Fruit fly (Drosophila melanogaster) whole organism, embryonic: ENCODE measurements around the gene CG8065.

Source experiments
- Adf1 ChIP-seq: fragments of 200-800 bp; sonication (Bioruptor generic); IDR thresholded peaks from 2 replicates; pipeline ENCODE4 v1.3.6; 2022; ENCODE audit warnings: missing biosample characterization, missing genetic modification characterization
- Blimp-1 ChIP-seq: fragments of 200-800 bp; sonication (Bioruptor generic); optimal IDR thresholded peaks from 3 replicates; lab custom pipeline; 2018; ENCODE audit warnings: missing biosample characterization, missing genetic modification characterization, mild to moderate bottlenecking, moderate library complexity, missing genetic modification reagents
- CG10959 ChIP-seq: fragments of 200-800 bp; sonication (Bioruptor generic); IDR thresholded peaks from 2 replicates; pipeline ENCODE4 v1.3.6; 2022; ENCODE audit warnings: missing biosample characterization, missing genetic modification characterization
- CG12744 ChIP-seq: fragments of 200-800 bp; sonication (Bioruptor generic); optimal IDR thresholded peaks from 2 replicates; lab custom pipeline; 2016; ENCODE audit warnings: missing biosample characterization, missing genetic modification characterization
- CG14667 ChIP-seq: fragments of 200-800 bp; sonication (Bioruptor generic); IDR thresholded peaks from 2 replicates; pipeline ENCODE4 v1.3.6; 2022; ENCODE audit warnings: missing biosample characterization, missing genetic modification characterization
- CG15073 ChIP-seq: fragments of 200-800 bp; sonication (Bioruptor generic); optimal IDR thresholded peaks from 2 replicates; lab custom pipeline; 2016; ENCODE audit warnings: missing biosample characterization, missing genetic modification characterization
- CG17361 ChIP-seq: fragments of 200-800 bp; sonication (Bioruptor generic); IDR thresholded peaks from 3 replicates; pipeline ENCODE4 v1.3.6; 2022; ENCODE audit warnings: missing biosample characterization, missing genetic modification characterization
- CG1832 ChIP-seq: fragments of 200-800 bp; sonication (Bioruptor generic); optimal IDR thresholded peaks from 2 replicates; lab custom pipeline; 2017; ENCODE audit warnings: missing biosample characterization, mild to moderate bottlenecking, missing genetic modification characterization, inconsistent platforms
- CG18619 ChIP-seq: fragments of 200-800 bp; sonication (Bioruptor generic); optimal IDR thresholded peaks from 3 replicates; lab custom pipeline; 2017; ENCODE audit warnings: missing biosample characterization, mild to moderate bottlenecking, missing genetic modification characterization
- CG31441 ChIP-seq: fragments of 200-800 bp; sonication (Bioruptor generic); IDR thresholded peaks from 2 replicates; pipeline ENCODE4 v1.3.6; 2022; ENCODE audit warnings: missing biosample characterization, missing genetic modification characterization
- CG3281 ChIP-seq: fragments of 200-800 bp; sonication (Bioruptor generic); optimal IDR thresholded peaks from 3 replicates; lab custom pipeline; 2017; ENCODE audit warnings: missing biosample characterization, mild to moderate bottlenecking, missing genetic modification characterization
- CG4360 ChIP-seq: fragments of 200-800 bp; sonication (Bioruptor generic); IDR thresholded peaks from 2 replicates; pipeline ENCODE4 v1.3.6; 2022; ENCODE audit warnings: missing biosample characterization, missing genetic modification characterization
- CG4730 ChIP-seq: fragments of 200-800 bp; sonication (Bioruptor generic); IDR thresholded peaks from 2 replicates; pipeline ENCODE4 v1.3.6; 2022; ENCODE audit warnings: missing biosample characterization, missing genetic modification characterization
- CG5180 ChIP-seq: fragments of 200-800 bp; sonication (Bioruptor generic); optimal IDR thresholded peaks from 3 replicates; lab custom pipeline; 2017; ENCODE audit warnings: missing biosample characterization, missing genetic modification characterization, mild to moderate bottlenecking, moderate library complexity, missing genetic modification reagents
- CG6689 ChIP-seq: fragments of 200-800 bp; sonication (Bioruptor generic); IDR thresholded peaks from 2 replicates; pipeline ENCODE4 v1.3.6; 2022; ENCODE audit warnings: missing biosample characterization, missing genetic modification characterization
- CG6813 ChIP-seq: fragments of 200-800 bp; sonication (Bioruptor generic); optimal IDR thresholded peaks from 2 replicates; lab custom pipeline; 2017; ENCODE audit warnings: missing biosample characterization, missing genetic modification characterization, mild to moderate bottlenecking, moderate library complexity, missing genetic modification reagents
- CG7839 ChIP-seq: fragments of 200-800 bp; sonication (Bioruptor generic); optimal IDR thresholded peaks from 3 replicates; lab custom pipeline; 2018; ENCODE audit warnings: missing biosample characterization, mild to moderate bottlenecking, missing genetic modification characterization, moderate library complexity
- CG8478 ChIP-seq: fragments of >200 bp; optimal IDR thresholded peaks from 2 replicates; lab custom pipeline; 2018
- CTCF ChIP-seq: fragments of 200-800 bp; sonication (Bioruptor generic); optimal IDR thresholded peaks from 2 replicates; lab custom pipeline; 2017; ENCODE audit warnings: missing biosample characterization, mild to moderate bottlenecking, missing genetic modification characterization, moderate library complexity
- CoRest ChIP-seq: fragments of 200-800 bp; sonication (Bioruptor generic); optimal IDR thresholded peaks from 3 replicates; lab custom pipeline; 2018; ENCODE audit warnings: missing biosample characterization, mild to moderate bottlenecking, missing genetic modification characterization, moderate library complexity
- D ChIP-seq, 2 experiments: fragments of 200-800 bp in 1 of 2; fragments of >200 bp in 1 of 2; sonication (Bioruptor generic) in 1 of 2; optimal IDR thresholded peaks; 2 replicates in 1 of 2; 3 replicates in 1 of 2; lab custom pipeline; 2017; ENCODE audit warnings: mild to moderate bottlenecking in 1 of 2, missing biosample characterization in 1 of 2, missing genetic modification characterization in 1 of 2, missing genetic modification reagents in 1 of 2
- Dll ChIP-seq: fragments of 200-800 bp; sonication (Bioruptor generic); IDR thresholded peaks from 4 replicates; pipeline ENCODE4 v1.3.6; 2022; ENCODE audit warnings: missing biosample characterization, missing genetic modification characterization; ENCODE audit not compliant: partially characterized antibody
- Doc2 ChIP-seq: fragments of 200-800 bp; sonication (Bioruptor generic); IDR thresholded peaks from 2 replicates; pipeline ENCODE4 v1.3.6; 2022; ENCODE audit warnings: missing biosample characterization, missing genetic modification characterization
- Drgx ChIP-seq: fragments of 200-800 bp; sonication (Bioruptor generic); IDR thresholded peaks from 2 replicates; pipeline ENCODE4 v1.3.6; 2022; ENCODE audit warnings: missing biosample characterization, missing genetic modification characterization
- Ets65A ChIP-seq: fragments of 200-800 bp; sonication (Bioruptor generic); peaks from one replicate; lab custom pipeline; 2016; ENCODE audit warnings: missing biosample characterization, missing genetic modification characterization
- Hr51 ChIP-seq, 2 experiments: fragments of 200-800 bp; sonication (Bioruptor generic); optimal IDR thresholded peaks; 2 replicates in 1 of 2; 3 replicates in 1 of 2; lab custom pipeline; 2016 to 2018; ENCODE audit warnings: missing biosample characterization in 2 of 2, missing genetic modification characterization in 2 of 2, mild to moderate bottlenecking in 1 of 2, moderate library complexity in 1 of 2
- Stat92E ChIP-seq, 3 experiments: fragments of >200 bp in 2 of 3; fragments of 200-800 bp in 1 of 3; sonication (Bioruptor generic) in 1 of 3; optimal IDR thresholded peaks; 2 replicates each; lab custom pipeline; 2017 to 2019; ENCODE audit warnings: missing biosample characterization in 3 of 3, missing genetic modification characterization in 3 of 3, mild to moderate bottlenecking in 1 of 3, moderate library complexity in 1 of 3
- Xbp1 ChIP-seq: fragments of 200-800 bp; sonication (Bioruptor generic); optimal IDR thresholded peaks from 3 replicates; lab custom pipeline; 2016; ENCODE audit warnings: missing biosample characterization, mild to moderate bottlenecking, missing genetic modification characterization
- amos ChIP-seq: fragments of 200-800 bp; sonication (Bioruptor generic); IDR thresholded peaks from 2 replicates; pipeline ENCODE4 v1.3.6; 2022; ENCODE audit warnings: missing biosample characterization, missing genetic modification characterization; ENCODE audit not compliant: partially characterized antibody
- chinmo ChIP-seq: fragments of 200-800 bp; sonication (Bioruptor generic); IDR thresholded peaks from 4 replicates; pipeline ENCODE4 v1.3.6; 2022; ENCODE audit warnings: missing biosample characterization, missing genetic modification characterization; ENCODE audit not compliant: partially characterized antibody
- croc ChIP-seq: fragments of 200-800 bp; sonication (Bioruptor generic); conservative IDR thresholded peaks from 3 replicates; pipeline ENCODE4 v1.3.6; 2022; ENCODE audit warnings: missing biosample characterization, missing genetic modification characterization
- dan ChIP-seq: fragments of 200-800 bp; sonication (Bioruptor generic); IDR thresholded peaks from 2 replicates; pipeline ENCODE4 v1.3.6; 2022; ENCODE audit warnings: missing biosample characterization, missing genetic modification characterization
- dmrt99B ChIP-seq: fragments of 200-800 bp; sonication (Bioruptor generic); optimal IDR thresholded peaks from 2 replicates; lab custom pipeline; 2018; ENCODE audit warnings: missing biosample characterization, mild to moderate bottlenecking, missing genetic modification characterization, moderate library complexity
- gfzf ChIP-seq: fragments of 200-800 bp; sonication (Bioruptor generic); optimal IDR thresholded peaks from 2 replicates; lab custom pipeline; 2016; ENCODE audit warnings: missing biosample characterization, mild to moderate bottlenecking, missing genetic modification characterization, moderate library complexity
- klu ChIP-seq: fragments of 200-800 bp; sonication (Bioruptor generic); IDR thresholded peaks from 2 replicates; pipeline ENCODE4 v1.3.6; 2022; ENCODE audit warnings: missing biosample characterization, missing genetic modification characterization
- knrl ChIP-seq: fragments of 200-800 bp; sonication (Bioruptor generic); IDR thresholded peaks from 3 replicates; pipeline ENCODE4 v1.3.6; 2022; ENCODE audit warnings: missing biosample characterization, missing genetic modification characterization; ENCODE audit not compliant: partially characterized antibody
- pros ChIP-seq: fragments of 200-800 bp; sonication (Bioruptor generic); optimal IDR thresholded peaks from 3 replicates; lab custom pipeline; 2019; ENCODE audit warnings: missing biosample characterization, mild to moderate bottlenecking, missing genetic modification characterization, moderate library complexity
- sob ChIP-seq: fragments of 200-800 bp; sonication (Bioruptor generic); IDR thresholded peaks from 2 replicates; pipeline ENCODE4 v1.3.6; 2022; ENCODE audit warnings: missing biosample characterization, missing genetic modification characterization
- ssp ChIP-seq: fragments of 200-800 bp; sonication (Bioruptor generic); IDR thresholded peaks from 2 replicates; pipeline ENCODE4 v1.3.6; 2022; ENCODE audit warnings: missing biosample characterization, missing genetic modification characterization
- stc ChIP-seq: fragments of 200-800 bp; sonication (Bioruptor generic); IDR thresholded peaks from 2 replicates; pipeline ENCODE4 v1.3.6; 2022; ENCODE audit warnings: missing biosample characterization, missing genetic modification characterization
- stwl ChIP-seq: fragments of 200-800 bp; sonication (Bioruptor generic); optimal IDR thresholded peaks from 3 replicates; lab custom pipeline; 2018; ENCODE audit warnings: missing biosample characterization, mild to moderate bottlenecking, missing genetic modification characterization, moderate library complexity
- tio ChIP-seq: fragments of 200-800 bp; sonication (Bioruptor generic); optimal IDR thresholded peaks from 2 replicates; lab custom pipeline; 2017; ENCODE audit warnings: missing biosample characterization, missing genetic modification characterization, inconsistent platforms
- vvl ChIP-seq: fragments of 200-800 bp; sonication (Bioruptor generic); IDR thresholded peaks from 2 replicates; pipeline ENCODE4 v1.3.6; 2022; ENCODE audit warnings: missing biosample characterization, missing genetic modification characterization
- z ChIP-seq: fragments of 200-800 bp; sonication (Bioruptor generic); IDR thresholded peaks from 3 replicates; pipeline ENCODE4 v1.3.6; 2022; ENCODE audit warnings: missing biosample characterization, missing genetic modification characterization

The CG8065 gene

DNA sequence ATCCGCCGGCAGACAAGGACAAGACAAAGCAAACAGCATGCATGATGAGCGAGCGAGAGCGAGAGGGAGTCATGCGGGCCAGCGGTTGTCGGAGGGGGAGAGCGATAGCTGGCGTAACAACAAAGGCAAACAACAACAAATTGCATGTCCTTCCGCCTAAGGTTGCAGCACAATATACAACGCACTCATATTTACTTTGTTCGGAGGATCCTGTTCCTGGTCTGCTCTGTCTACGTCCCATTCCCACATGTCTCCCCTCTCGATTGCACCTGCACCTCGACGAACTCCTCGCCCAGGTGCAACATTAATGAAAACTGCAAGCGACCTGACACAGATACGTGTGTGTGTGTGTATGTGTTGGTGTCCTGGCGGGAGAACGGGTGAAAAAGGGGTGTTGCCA lies 26.3 kb upstream of the CG8065 start:
- no peak for TF ChIP-seq CG10959 (GFP tag; lab: Robert Waterston, UW)
- TF ChIP-seq CG8478, result peak; percentile 65
- peak; percentile 74 for TF ChIP-seq D (optimal IDR thresholded peaks at IDR 0.05; lab: Kevin White, UChicago)
- no peak for TF ChIP-seq D (GFP tag; optimal IDR thresholded peaks at IDR 0.05; lab: Kevin White, UChicago)
- TF ChIP-seq CG1832 (GFP tag; lab: Kevin White, UChicago), result peak; percentile 41
- TF ChIP-seq CG12744 (GFP tag; lab: Kevin White, UChicago), result no peak
- TF ChIP-seq CG4730, result no peak
- TF ChIP-seq ssp (GFP tag; lab: Robert Waterston, UW), result peak; percentile 4; the same call in 1 of the 2 replicates

- TF ChIP-seq CG17361 (GFP tag; lab: Robert Waterston, UW) (no peak), Doc2 (GFP tag; lab: Robert Waterston, UW) (no peak), stwl (no peak), Dll (GFP tag; lab: Robert Waterston, UW) (no peak), CG3281 (no peak), CG6689 (GFP tag; lab: Robert Waterston, UW) (no peak), Adf1 (GFP tag; lab: Robert Waterston, UW) (no peak), pros (GFP tag; lab: Kevin White, UChicago) (peak; percentile 66), amos (GFP tag; lab: Robert Waterston, UW) (no peak), CG18619 (GFP tag; lab: Kevin White, UChicago) (no peak), z (GFP tag; lab: Robert Waterston, UW) (peak; percentile 70; the same call in 2 of the 3 replicates), stc (GFP tag; lab: Robert Waterston, UW) (no peak), gfzf (no peak), croc (GFP tag; lab: Robert Waterston, UW) (no peak)
These were observed 18.1 kb upstream of the CG8065 start for dm6 chr3L:10197360-10197759.

DNA sequence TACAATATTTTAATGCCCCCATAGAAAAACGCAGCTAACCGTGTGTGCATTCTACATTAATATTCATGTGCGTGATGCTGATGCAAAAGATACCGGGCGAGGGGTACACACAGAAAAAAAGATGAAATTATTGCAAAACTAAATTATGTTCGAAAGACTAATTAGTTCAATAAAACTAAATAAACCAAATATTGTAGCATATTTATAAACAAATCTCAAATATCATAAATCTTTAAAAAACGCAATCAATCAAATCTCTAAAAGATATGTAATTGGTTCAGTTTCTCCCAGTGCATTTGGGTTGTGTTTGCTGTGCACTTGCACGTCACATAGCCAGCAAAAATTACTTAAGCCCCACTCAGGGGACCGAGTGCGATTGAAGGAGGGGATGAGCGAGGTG lies 16.9 kb upstream of the CG8065 start:
- TF ChIP-seq vvl (GFP tag; lab: Robert Waterston, UW) (peak; percentile 28; the same call in 1 of the 2 replicates), CG18619 (GFP tag; lab: Kevin White, UChicago) (no peak), CG6813 (GFP tag; lab: Kevin White, UChicago) (no peak), Drgx (GFP tag; lab: Robert Waterston, UW) (peak; percentile 46; the same call in 1 of the 2 replicates), Stat92E (GFP tag; optimal IDR thresholded peaks at IDR 0.05; lab: Kevin White, UChicago) (no peak), dmrt99B (tag; lab: Kevin White, UChicago) (peak; percentile 21), Hr51 (GFP tag; optimal IDR thresholded peaks at IDR 0.05; lab: Kevin White, UChicago) (peak in 1 of 2 experiments; percentile 7)

dm6 chr3L:10199644-10200043 lies 15.8 kb upstream of the CG8065 start:
- TF ChIP-seq CTCF (GFP tag; lab: Kevin White, UChicago), result peak; percentile 74
- no peak for TF ChIP-seq CG15073 (GFP tag; lab: Kevin White, UChicago)
- peak; percentile 8 for TF ChIP-seq Ets65A

DNA sequence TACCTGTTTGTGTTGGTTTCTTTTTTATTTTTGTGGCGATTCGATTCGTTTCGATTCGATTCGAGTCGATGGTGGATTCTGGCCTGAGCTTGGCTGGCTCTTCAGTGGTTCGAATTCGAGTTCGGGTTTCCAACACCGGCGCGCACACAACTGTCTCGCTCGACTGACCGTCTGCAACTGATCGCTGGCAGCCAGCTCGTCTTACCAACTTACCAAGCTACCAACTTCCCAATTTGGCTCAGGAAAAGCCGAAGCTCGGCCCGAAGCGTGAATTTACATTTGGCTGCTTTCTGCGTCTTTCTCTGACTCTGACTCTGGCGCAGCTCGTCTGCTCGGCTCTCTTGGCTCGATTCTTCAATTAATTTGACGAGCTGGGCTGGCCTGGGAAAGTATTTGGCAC lies 13.8 kb upstream of the CG8065 start, which contains the start of gene ect:
Gene ect (minus strand): TSS at position 183 of the 400 bp plus-strand sequence.
- TF ChIP-seq CG14667, result no peak
- no peak for TF ChIP-seq CG15073 (GFP tag; lab: Kevin White, UChicago)
- no peak for TF ChIP-seq tio
- TF ChIP-seq CoRest (tag; lab: Kevin White, UChicago), result no peak
- peak; percentile 65 for TF ChIP-seq CG5180 (GFP tag; lab: Kevin White, UChicago)
- no peak for TF ChIP-seq sob (GFP tag; lab: Robert Waterston, UW)
- TF ChIP-seq CG4360 (GFP tag; lab: Robert Waterston, UW), result no peak
- no peak for TF ChIP-seq CG7839 (tag; lab: Kevin White, UChicago)
- TF ChIP-seq dan (GFP tag; lab: Robert Waterston, UW), result no peak
- peak; percentile 53 for TF ChIP-seq Blimp-1 (GFP tag; lab: Kevin White, UChicago)
- peak; percentile 25; the same call in 1 of the 3 replicates for TF ChIP-seq knrl (GFP tag; lab: Robert Waterston, UW)
- peak; percentile 26; the same call in 1 of the 3 replicates for TF ChIP-seq z (GFP tag; lab: Robert Waterston, UW)
- TF ChIP-seq klu (GFP tag; lab: Robert Waterston, UW), result no peak
- no peak for TF ChIP-seq Xbp1 (GFP tag; lab: Kevin White, UChicago)
- 0 out of 4 replicates have a peak, but pooled peaks have one; percentile 66 for TF ChIP-seq chinmo
- no peak for TF ChIP-seq CG31441 (GFP tag; lab: Robert Waterston, UW)
